Fruit fly (Drosophila melanogaster) whole organism, wandering third instar larva: ENCODE measurements around the gene Cad99C.
A peak's percentile ranks its signal among the peaks of the same experiment; 100 is the strongest.

Experiments
- CG32264 ChIP-seq: fragments of 200-800 bp; sonication (Bioruptor generic); optimal IDR thresholded peaks from 2 replicates; lab custom pipeline; 2016; ENCODE audit warnings: missing biosample characterization, missing genetic modification characterization
- CG9705 ChIP-seq: fragments of 200-800 bp; sonication (Bioruptor generic); optimal IDR thresholded peaks from 2 replicates; lab custom pipeline; 2018; ENCODE audit warnings: missing biosample characterization, mild to moderate bottlenecking, missing genetic modification characterization
- CrebA ChIP-seq: fragments of 200-800 bp; sonication (Bioruptor generic); optimal IDR thresholded peaks from 2 replicates; lab custom pipeline; 2016; ENCODE audit warnings: missing biosample characterization, mild to moderate bottlenecking, missing genetic modification characterization, borderline replicate concordance
- Dfd ChIP-seq: fragments of >200 bp; optimal IDR thresholded peaks from 2 replicates; lab custom pipeline; 2017; ENCODE audit warnings: missing biosample characterization, missing genetic modification characterization
- Dif ChIP-seq: fragments of 200-275, 200-300 bp; sonication (Bioruptor generic); optimal IDR thresholded peaks from 2 replicates; lab custom pipeline; 2018; ENCODE audit warnings: missing biosample characterization, missing genetic modification characterization; ENCODE audit not compliant: partially characterized antibody
- HLH106 ChIP-seq: fragments of 200-800 bp; optimal IDR thresholded peaks from 3 replicates; lab custom pipeline; 2019; ENCODE audit warnings: missing biosample characterization, mild to moderate bottlenecking, missing genetic modification characterization, moderate library complexity
- Hnf4 ChIP-seq: fragments of 200-800 bp; sonication (Bioruptor generic); optimal IDR thresholded peaks from 2 replicates; lab custom pipeline; 2016; ENCODE audit warnings: missing biosample characterization, mild to moderate bottlenecking, missing genetic modification characterization
- Hr78 ChIP-seq: fragments of >200 bp; optimal IDR thresholded peaks from 2 replicates; lab custom pipeline; 2017; ENCODE audit warnings: missing biosample characterization, missing genetic modification characterization
- Hr83 ChIP-seq: fragments of 200-300 bp; sonication (Bioruptor generic); optimal IDR thresholded peaks from 2 replicates; lab custom pipeline; 2016; ENCODE audit warnings: missing biosample characterization, mild to moderate bottlenecking, missing genetic modification characterization, moderate library complexity; ENCODE audit not compliant: poor library complexity, severe bottlenecking
- Jra ChIP-seq: sonication (Bioruptor generic); optimal IDR thresholded peaks from 2 replicates; lab custom pipeline; 2016; ENCODE audit warnings: missing biosample characterization, missing genetic modification characterization
- Mio ChIP-seq: sonication (Bioruptor generic); optimal IDR thresholded peaks from 2 replicates; lab custom pipeline; 2016; ENCODE audit warnings: missing biosample characterization, missing genetic modification characterization
- OdsH ChIP-seq: fragments of 200-800 bp; sonication (Bioruptor generic); optimal IDR thresholded peaks from 2 replicates; lab custom pipeline; 2016; ENCODE audit warnings: missing biosample characterization, mild to moderate bottlenecking, missing genetic modification characterization
- Rel ChIP-seq, 2 experiments: fragments of 200-800 bp; sonication (Bioruptor generic) in 1 of 2; optimal IDR thresholded peaks; 2 replicates in 1 of 2; 3 replicates in 1 of 2; lab custom pipeline; 2016 to 2019; ENCODE audit warnings: mild to moderate bottlenecking in 2 of 2, missing biosample characterization in 2 of 2, missing genetic modification characterization in 2 of 2, moderate library complexity in 1 of 2
- Sp1 ChIP-seq: fragments of 200-800 bp; sonication (Bioruptor generic); optimal IDR thresholded peaks from 3 replicates; lab custom pipeline; 2019; ENCODE audit warnings: missing biosample characterization, mild to moderate bottlenecking, missing genetic modification characterization, moderate library complexity
- Vsx2 ChIP-seq: fragments of 200-300, 225-300 bp; sonication (Bioruptor generic); optimal IDR thresholded peaks from 2 replicates; lab custom pipeline; 2018; ENCODE audit warnings: missing biosample characterization, missing genetic modification characterization; ENCODE audit not compliant: partially characterized antibody
- dl ChIP-seq, 2 experiments: fragments of 175-275, 200-275 bp in 1 of 2; fragments of 200-275 bp in 1 of 2; sonication (Bioruptor generic); optimal IDR thresholded peaks; lab custom pipeline; 2018; ENCODE audit warnings: mild to moderate bottlenecking in 2 of 2, missing biosample characterization in 2 of 2, missing genetic modification characterization in 2 of 2, moderate library complexity in 2 of 2; ENCODE audit not compliant: partially characterized antibody in 2 of 2, insufficient read depth in 1 of 2
- dmrt93B ChIP-seq: fragments of 200-800 bp; sonication (Bioruptor generic); optimal IDR thresholded peaks from 2 replicates; lab custom pipeline; 2018; ENCODE audit warnings: missing biosample characterization, mild to moderate bottlenecking, missing genetic modification characterization
- dsf ChIP-seq: sonication (Bioruptor generic); optimal IDR thresholded peaks from 2 replicates; lab custom pipeline; 2016; ENCODE audit warnings: missing biosample characterization, missing genetic modification characterization, borderline replicate concordance
- ey ChIP-seq: fragments of 200-800 bp; sonication (Bioruptor generic); optimal IDR thresholded peaks from 2 replicates; lab custom pipeline; 2016; ENCODE audit warnings: missing biosample characterization, missing genetic modification characterization
- foxo ChIP-seq, 2 experiments: fragments of 200-800 bp; sonication (Bioruptor generic); optimal IDR thresholded peaks; 2 replicates in 1 of 2; 3 replicates in 1 of 2; lab custom pipeline; 2016 to 2017; ENCODE audit warnings: missing biosample characterization in 2 of 2, missing genetic modification characterization in 2 of 2
- fru ChIP-seq: fragments of 200-800 bp; sonication (Bioruptor generic); optimal IDR thresholded peaks from 3 replicates; lab custom pipeline; 2016; ENCODE audit warnings: missing biosample characterization, mild to moderate bottlenecking, missing genetic modification characterization
- h ChIP-seq: fragments of 200-800 bp; sonication (Bioruptor generic); optimal IDR thresholded peaks from 3 replicates; lab custom pipeline; 2016; ENCODE audit warnings: missing biosample characterization, mild to moderate bottlenecking, missing genetic modification characterization
- lola ChIP-seq: fragments of >200 bp; optimal IDR thresholded peaks from 2 replicates; lab custom pipeline; 2017; ENCODE audit warnings: missing biosample characterization, missing genetic modification characterization
- pan ChIP-seq: fragments of >200 bp; optimal IDR thresholded peaks from 2 replicates; lab custom pipeline; 2017
- rgr ChIP-seq: fragments of 200-800 bp; sonication (Bioruptor generic); optimal IDR thresholded peaks from 3 replicates; lab custom pipeline; 2016; ENCODE audit warnings: missing biosample characterization, mild to moderate bottlenecking, missing genetic modification characterization
- sage ChIP-seq: fragments of 200-800 bp; sonication (Bioruptor generic); optimal IDR thresholded peaks from 2 replicates; lab custom pipeline; 2016; ENCODE audit warnings: missing biosample characterization, mild to moderate bottlenecking, missing genetic modification characterization
- sv ChIP-seq: fragments of 200-800 bp; sonication (Bioruptor generic); optimal IDR thresholded peaks from 3 replicates; lab custom pipeline; 2016; ENCODE audit warnings: missing biosample characterization, missing genetic modification characterization
- tai ChIP-seq: sonication (Bioruptor generic); optimal IDR thresholded peaks from 2 replicates; lab custom pipeline; 2016; ENCODE audit warnings: missing biosample characterization, missing genetic modification characterization
- usp ChIP-seq: fragments of >200 bp; optimal IDR thresholded peaks from 2 replicates; lab custom pipeline; 2017; ENCODE audit warnings: missing biosample characterization, missing genetic modification characterization
- woc ChIP-seq: sonication (Bioruptor generic); optimal IDR thresholded peaks from 2 replicates; lab custom pipeline; 2016; ENCODE audit warnings: missing biosample characterization, mild to moderate bottlenecking, missing genetic modification characterization

Gene Cad99C

DNA sequence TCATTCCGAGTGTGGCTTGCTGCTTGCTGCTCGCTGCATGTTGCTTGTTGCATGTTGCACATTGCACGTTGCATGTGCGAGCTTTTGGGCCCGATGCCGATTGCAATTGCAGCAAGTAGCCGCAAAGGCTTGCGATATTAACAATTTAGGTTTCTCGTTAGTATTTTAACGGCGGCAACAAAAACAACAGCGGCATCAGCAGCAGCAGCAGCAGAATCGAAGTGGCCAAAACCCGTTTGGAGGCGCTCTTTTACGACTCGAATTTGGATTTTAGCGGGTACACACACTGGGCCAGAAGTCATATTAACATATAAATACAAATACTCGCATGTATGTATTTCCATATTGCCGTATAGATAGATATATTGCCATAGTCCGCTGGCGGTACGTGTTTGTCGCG is 38.8 kb downstream of the Cad99C start:
- TF ChIP-seq dl (GFP tag; optimal IDR thresholded peaks at IDR 0.05; lab: Kevin White, UChicago; ENCODE audit: insufficient read depth in 1 of 2, partially characterized antibody in 2 of 2), result no peak
- no peak for TF ChIP-seq CG32264 (GFP tag; lab: Kevin White, UChicago)
- no peak for TF ChIP-seq tai (GFP tag; lab: Kevin White, UChicago)
- TF ChIP-seq Jra (GFP tag; lab: Kevin White, UChicago), result no peak
- TF ChIP-seq dmrt93B (GFP tag; lab: Kevin White, UChicago), result no peak
- TF ChIP-seq CG9705 (GFP tag; lab: Kevin White, UChicago), result no peak
- TF ChIP-seq Vsx2 (GFP tag; lab: Kevin White, UChicago), result no peak
- no peak for TF ChIP-seq foxo (GFP tag; optimal IDR thresholded peaks at IDR 0.05; lab: Kevin White, UChicago)
- no peak for TF ChIP-seq Dfd (GFP tag; lab: Kevin White, UChicago)
- no peak for TF ChIP-seq Hr83 (GFP tag; lab: Kevin White, UChicago)
- TF ChIP-seq Sp1 (GFP tag; lab: Kevin White, UChicago), result no peak
- TF ChIP-seq sv (GFP tag; lab: Kevin White, UChicago), result no peak
- TF ChIP-seq usp (GFP tag; lab: Kevin White, UChicago), result no peak
- no peak for TF ChIP-seq woc (GFP tag; lab: Kevin White, UChicago)
- TF ChIP-seq Dif (GFP tag; lab: Kevin White, UChicago), result no peak
- no peak for TF ChIP-seq ey (GFP tag; lab: Kevin White, UChicago)
- TF ChIP-seq OdsH (GFP tag; lab: Kevin White, UChicago), result no peak

DNA sequence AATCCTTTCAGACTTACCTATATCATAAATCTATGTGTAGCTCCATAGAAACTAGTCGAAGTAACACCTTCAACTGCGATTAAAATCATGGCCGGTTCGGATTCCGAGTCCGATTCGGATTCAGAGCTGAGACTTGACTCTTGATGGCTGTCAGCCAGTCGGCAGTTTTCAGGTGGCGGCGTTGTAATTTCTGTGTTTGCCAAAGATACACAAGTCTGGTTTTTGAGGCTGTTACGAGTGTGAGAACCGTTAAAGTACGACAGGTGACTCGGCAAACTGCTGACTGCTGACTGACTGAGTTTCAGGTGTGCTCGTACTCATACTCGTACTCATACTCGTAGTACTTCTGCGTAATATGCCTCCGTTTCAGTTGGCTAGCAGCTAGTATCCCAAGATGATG is 49.7 kb downstream of the Cad99C start:
- TF ChIP-seq rgr (GFP tag; lab: Kevin White, UChicago) (peak; percentile 21), Hnf4 (GFP tag; lab: Kevin White, UChicago) (peak; percentile 54), h (GFP tag; lab: Kevin White, UChicago) (peak; percentile 52), OdsH (GFP tag; lab: Kevin White, UChicago) (peak; percentile 13), fru (GFP tag; lab: Kevin White, UChicago) (no peak), sage (GFP tag; lab: Kevin White, UChicago) (no peak), CG9705 (GFP tag; lab: Kevin White, UChicago) (no peak), CG32264 (GFP tag; lab: Kevin White, UChicago) (no peak), foxo (GFP tag; optimal IDR thresholded peaks at IDR 0.05; lab: Kevin White, UChicago) (peak in 1 of 2 experiments; percentile 1), dl (GFP tag; optimal IDR thresholded peaks at IDR 0.05; lab: Kevin White, UChicago; ENCODE audit: insufficient read depth in 1 of 2, partially characterized antibody in 2 of 2) (no peak), Hr83 (GFP tag; lab: Kevin White, UChicago) (peak; percentile 88)

DNA sequence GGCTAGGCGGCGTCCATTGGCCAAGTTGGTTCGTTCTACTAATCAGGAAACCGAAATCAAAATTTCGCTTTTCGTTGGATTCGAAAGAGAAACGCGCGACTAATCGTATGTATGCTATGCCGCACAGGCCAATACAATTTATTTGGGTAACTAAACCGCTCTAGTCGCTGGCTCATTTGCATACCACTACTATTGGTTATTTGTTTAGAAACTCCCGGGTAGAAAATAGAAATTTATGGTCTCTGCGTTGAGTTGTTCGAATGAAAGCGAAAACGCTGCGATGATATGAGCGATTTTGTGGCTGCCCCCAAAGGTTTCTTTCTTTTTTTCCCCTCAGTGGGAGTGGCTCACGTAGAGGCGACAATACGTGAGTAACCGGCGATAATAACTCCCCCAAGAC is 51.6 kb downstream of the Cad99C start:
- TF ChIP-seq CrebA (GFP tag; lab: Kevin White, UChicago) (no peak), Hr78 (GFP tag; lab: Kevin White, UChicago) (no peak), pan (no peak), foxo (GFP tag; optimal IDR thresholded peaks at IDR 0.05; lab: Kevin White, UChicago) (no peak)

DNA sequence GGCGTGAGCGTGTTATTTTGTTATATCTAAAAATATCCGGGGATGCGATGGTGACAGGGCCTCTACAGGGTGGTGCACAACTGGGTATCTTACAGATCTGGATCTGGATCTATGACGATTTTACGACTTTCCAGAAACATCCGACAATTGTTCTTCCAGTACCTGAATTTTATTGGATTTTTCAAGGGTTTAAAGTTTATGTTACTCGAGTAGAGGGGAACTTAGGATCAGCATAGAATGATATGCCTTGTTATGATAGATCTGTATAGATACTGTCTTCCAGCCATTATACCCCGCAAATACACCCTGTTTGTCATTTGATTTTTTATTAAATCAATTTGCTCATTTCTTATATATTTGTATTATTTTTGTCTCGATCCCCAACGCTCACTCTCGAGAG is 52.9 kb downstream of the Cad99C start:
- no peak for TF ChIP-seq Dif (GFP tag; lab: Kevin White, UChicago)
- no peak for TF ChIP-seq usp (GFP tag; lab: Kevin White, UChicago)
- TF ChIP-seq ey (GFP tag; lab: Kevin White, UChicago), result no peak
- no peak for TF ChIP-seq dsf (GFP tag; lab: Kevin White, UChicago)
- peak; percentile 14 for TF ChIP-seq sv (GFP tag; lab: Kevin White, UChicago)
- no peak for TF ChIP-seq CG32264 (GFP tag; lab: Kevin White, UChicago)
- no peak for TF ChIP-seq Mio (GFP tag; lab: Kevin White, UChicago)
- TF ChIP-seq lola (GFP tag; lab: Kevin White, UChicago), result no peak
- TF ChIP-seq foxo (GFP tag; optimal IDR thresholded peaks at IDR 0.05; lab: Kevin White, UChicago), result no peak
- TF ChIP-seq sage (GFP tag; lab: Kevin White, UChicago), result no peak
- TF ChIP-seq h (GFP tag; lab: Kevin White, UChicago), result peak; percentile 4
- no peak for TF ChIP-seq CrebA (GFP tag; lab: Kevin White, UChicago)
- TF ChIP-seq fru (GFP tag; lab: Kevin White, UChicago), result no peak
- peak; percentile 39 for TF ChIP-seq HLH106
- no peak for TF ChIP-seq rgr (GFP tag; lab: Kevin White, UChicago)
- no peak for TF ChIP-seq Rel (GFP tag; optimal IDR thresholded peaks at IDR 0.05; lab: Kevin White, UChicago)
- no peak for TF ChIP-seq Rel (tag; optimal IDR thresholded peaks at IDR 0.05; lab: Kevin White, UChicago)
- TF ChIP-seq, all 38 proteins: peak for 3
